Worm (Caenorhabditis elegans) whole organism, young adult: ENCODE results near the gene rde-12.

ENCODE experiments used
- F37B4.10 ChIP-seq: fragments of 200-800 bp; sonication (Bioruptor generic); IDR thresholded peaks from 2 replicates; pipeline ENCODE4 v1.3.6; 2022; ENCODE audit warnings: missing genetic modification characterization, missing compliant biosample characterization
- F39B2.1 ChIP-seq: fragments of 200-800 bp; sonication (Bioruptor generic); IDR thresholded peaks from 2 replicates; pipeline ENCODE4 v1.3.6; 2022; ENCODE audit warnings: missing genetic modification reagents, missing genetic modification characterization, missing compliant biosample characterization
- Y79H2A.3 ChIP-seq: fragments of 200-800 bp; sonication (Bioruptor generic); conservative IDR thresholded peaks from 2 replicates; pipeline ENCODE4 v1.3.6; 2022; ENCODE audit warnings: missing genetic modification reagents, missing genetic modification characterization, missing compliant biosample characterization
- ama-1 ChIP-seq, 3 experiments: fragments of 150-350 bp in 1 of 3; sonication (generic microtip) in 2 of 3; optimal IDR thresholded peaks; 2 replicates each; lab custom pipeline; 2014 to 2018; ENCODE audit warnings: missing biosample characterization in 2 of 3, missing genetic modification characterization in 2 of 3, missing genetic modification reagents in 2 of 3
- atf-7 ChIP-seq: sonication (generic microtip); optimal IDR thresholded peaks from 2 replicates; lab custom pipeline; 2017; ENCODE audit warnings: mild to moderate bottlenecking, missing genetic modification characterization, missing compliant biosample characterization
- attf-3 ChIP-seq: fragments of 200-800 bp; sonication (Bioruptor generic); conservative IDR thresholded peaks from 2 replicates; pipeline ENCODE4 v1.3.6; 2022; ENCODE audit warnings: missing genetic modification reagents, missing genetic modification characterization, missing compliant biosample characterization
- attf-5 ChIP-seq: fragments of 200-800 bp; sonication (Bioruptor generic); optimal IDR thresholded peaks from 2 replicates; lab custom pipeline; 2018; ENCODE audit warnings: mild to moderate bottlenecking, missing genetic modification characterization, missing compliant biosample characterization
- ceh-58 ChIP-seq: fragments of 200-800 bp; sonication (Bioruptor generic); IDR thresholded peaks from 2 replicates; pipeline ENCODE4 v1.3.6; 2022; ENCODE audit warnings: missing genetic modification characterization, missing compliant biosample characterization
- let-607 ChIP-seq, 2 experiments: fragments of 200-800 bp in 1 of 2; sonication (Bioruptor generic) in 1 of 2; sonication (generic microtip) in 1 of 2; optimal IDR thresholded peaks; 2 replicates each; lab custom pipeline; 2016 to 2018; ENCODE audit warnings: mild to moderate bottlenecking in 2 of 2, missing compliant biosample characterization in 2 of 2, missing genetic modification characterization in 2 of 2, moderate library complexity in 2 of 2, missing genotype in 1 of 2
- mxl-1 ChIP-seq: sonication (generic microtip); optimal IDR thresholded peaks from 2 replicates; lab custom pipeline; 2016; ENCODE audit warnings: missing genetic modification characterization, missing compliant biosample characterization
- nfya-1 ChIP-seq: sonication (generic microtip); optimal IDR thresholded peaks from 2 replicates; lab custom pipeline; 2017; ENCODE audit warnings: antibody characterized with exemption, missing compliant biosample characterization, missing genetic modification characterization, borderline replicate concordance; ENCODE audit not compliant: insufficient read depth
- nhr-90 ChIP-seq: sonication (generic microtip); optimal IDR thresholded peaks from 2 replicates; lab custom pipeline; 2016; ENCODE audit warnings: missing genotype, mild to moderate bottlenecking, missing genetic modification characterization, missing compliant biosample characterization
- tbx-9 ChIP-seq: sonication (generic microtip); optimal IDR thresholded peaks from 2 replicates; lab custom pipeline; 2016; ENCODE audit warnings: borderline replicate concordance, missing genetic modification characterization, inconsistent platforms, missing compliant biosample characterization
- unc-62 ChIP-seq: fragments of 150-350 bp; optimal IDR thresholded peaks from 2 replicates; lab custom pipeline; 2014; ENCODE audit warnings: missing biosample characterization, missing genetic modification reagents, missing genetic modification characterization

DNA sequence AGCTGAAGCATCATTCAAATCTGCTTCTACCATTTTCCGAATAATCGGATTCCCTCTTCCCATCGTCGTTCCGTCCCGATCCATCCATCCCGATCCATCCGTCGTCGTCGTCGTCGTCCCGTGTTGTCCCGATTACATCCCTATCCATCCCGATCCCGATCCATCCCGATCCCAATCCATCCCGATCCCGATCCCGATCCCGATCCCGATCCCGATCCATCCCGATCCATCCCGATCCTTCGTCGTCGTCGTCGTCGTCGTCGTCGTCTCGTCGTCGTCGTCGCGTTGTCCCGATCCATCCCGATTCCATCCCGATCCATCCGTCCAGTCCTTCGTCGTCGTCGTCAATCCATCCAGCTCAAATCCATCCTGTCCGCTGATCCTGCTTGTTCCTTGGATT is 18.0 kb upstream of the rde-12 start:
- TF ChIP-seq tbx-9 (tag; lab: Kevin White, UChicago) (no peak), F39B2.1 (GFP tag; lab: Robert Waterston, UW) (no peak), F37B4.10 (GFP tag; lab: Robert Waterston, UW) (no peak), atf-7 (tag; lab: Kevin White, UChicago) (no peak), nhr-90 (tag; lab: Kevin White, UChicago) (no peak), unc-62 (GFP tag; lab: Kevin White, UChicago) (no peak), nfya-1 (tag; lab: Kevin White, UChicago) (no peak), ceh-58 (GFP tag; lab: Robert Waterston, UW) (no peak), attf-5 (GFP tag; lab: Kevin White, UChicago) (no peak), ama-1 (optimal IDR thresholded peaks at IDR 0.05; lab: Kevin White, UChicago) (no peak), ama-1 (GFP tag; optimal IDR thresholded peaks at IDR 0.05; lab: Kevin White, UChicago) (no peak), mxl-1 (tag; lab: Kevin White, UChicago) (no peak), attf-3 (GFP tag; lab: Robert Waterston, UW) (no peak), let-607 (tag; optimal IDR thresholded peaks at IDR 0.05; lab: Kevin White, UChicago) (no peak), Y79H2A.3 (no peak)
